Worm (Caenorhabditis elegans) whole organism, L2 larva: ENCODE measurements around the gene clec-176.

ENCODE experiments used
- F13H6.1 ChIP-seq: sonication (generic microtip); optimal IDR thresholded peaks from 2 replicates; lab custom pipeline; 2016; ENCODE audit warnings: missing genetic modification characterization, missing compliant biosample characterization
- R02D3.7 ChIP-seq: fragments of 150-350 bp; optimal IDR thresholded peaks from 2 replicates; lab custom pipeline; 2014; ENCODE audit warnings: missing biosample characterization, missing genetic modification characterization
- Y55F3AM.14 ChIP-seq: fragments of 200-800 bp; sonication (Bioruptor generic); optimal IDR thresholded peaks from 2 replicates; lab custom pipeline; 2018; ENCODE audit warnings: mild to moderate bottlenecking, missing genetic modification characterization, missing compliant biosample characterization
- ZK546.5 ChIP-seq: sonication (generic microtip); optimal IDR thresholded peaks from 2 replicates; lab custom pipeline; 2017; ENCODE audit warnings: missing biosample characterization, missing genetic modification characterization
- alr-1 ChIP-seq: fragments of 150-350 bp; optimal IDR thresholded peaks from 2 replicates; lab custom pipeline; 2014; ENCODE audit warnings: missing biosample characterization, missing genetic modification characterization
- aly-2 ChIP-seq: fragments of 150-350 bp; optimal IDR thresholded peaks from 2 replicates; lab custom pipeline; 2014; ENCODE audit warnings: missing biosample characterization, missing genetic modification characterization
- ama-1 ChIP-seq: fragments of 150-350 bp; optimal IDR thresholded peaks from 2 replicates; lab custom pipeline; 2018; ENCODE audit warnings: inconsistent platforms
- blmp-1 ChIP-seq: sonication (generic microtip); optimal IDR thresholded peaks from 2 replicates; lab custom pipeline; 2017; ENCODE audit warnings: missing genetic modification characterization, mild to moderate bottlenecking, missing compliant biosample characterization, antibody characterized with exemption, moderate library complexity; ENCODE audit not compliant: insufficient read depth
- dmd-4 ChIP-seq: sonication (generic microtip); optimal IDR thresholded peaks from 2 replicates; lab custom pipeline; 2017; ENCODE audit warnings: missing biosample characterization, missing genetic modification characterization
- egl-27 ChIP-seq: sonication (generic microtip); optimal IDR thresholded peaks from 3 replicates; lab custom pipeline; 2017; ENCODE audit warnings: missing biosample characterization, missing genetic modification reagents, missing genetic modification characterization
- elt-3 ChIP-seq: sonication (generic microtip); optimal IDR thresholded peaks from 2 replicates; lab custom pipeline; 2017; ENCODE audit warnings: missing biosample characterization, missing genetic modification characterization
- gmeb-1 ChIP-seq: fragments of 150-350 bp; optimal IDR thresholded peaks from 2 replicates; lab custom pipeline; 2014; ENCODE audit warnings: missing biosample characterization, missing genetic modification characterization
- lin-11 ChIP-seq: fragments of 150-350 bp; sonication (generic microtip); optimal IDR thresholded peaks from 2 replicates; lab custom pipeline; 2014; ENCODE audit warnings: missing biosample characterization, missing genetic modification characterization, inconsistent platforms, mixed read lengths
- lin-39 ChIP-seq: fragments of 150-350 bp; optimal IDR thresholded peaks from 2 replicates; lab custom pipeline; 2014; ENCODE audit warnings: missing biosample characterization, missing genetic modification reagents, missing genetic modification characterization
- lsy-2 ChIP-seq, 2 experiments: fragments of 150-350 bp in 1 of 2; sonication (generic microtip) in 1 of 2; optimal IDR thresholded peaks; 2 replicates each; lab custom pipeline; 2014 to 2017; ENCODE audit warnings: missing biosample characterization in 2 of 2, missing genetic modification characterization in 2 of 2
- mab-5 ChIP-seq: fragments of 150-350 bp; optimal IDR thresholded peaks from 2 replicates; lab custom pipeline; 2014; ENCODE audit warnings: missing biosample characterization, missing genetic modification characterization
- mbf-1 ChIP-seq: sonication (generic microtip); optimal IDR thresholded peaks from 2 replicates; lab custom pipeline; 2017; ENCODE audit warnings: missing biosample characterization, missing genetic modification characterization
- mdl-1 ChIP-seq, 2 experiments: fragments of 150-350 bp in 1 of 2; sonication (generic microtip) in 1 of 2; optimal IDR thresholded peaks; 2 replicates each; lab custom pipeline; 2017; ENCODE audit warnings: missing biosample characterization in 2 of 2, missing genetic modification characterization in 2 of 2
- nhr-10 ChIP-seq: sonication (generic microtip); optimal IDR thresholded peaks from 2 replicates; lab custom pipeline; 2017; ENCODE audit warnings: missing biosample characterization, missing genetic modification characterization
- nhr-129 ChIP-seq: fragments of 150-350 bp; optimal IDR thresholded peaks from 2 replicates; lab custom pipeline; 2014; ENCODE audit warnings: missing biosample characterization, missing genetic modification characterization
- nhr-21 ChIP-seq: fragments of 150-350 bp; optimal IDR thresholded peaks from 2 replicates; lab custom pipeline; 2014; ENCODE audit warnings: missing biosample characterization, missing genetic modification characterization
- nhr-23 ChIP-seq: fragments of 150-350 bp; optimal IDR thresholded peaks from 2 replicates; lab custom pipeline; 2014; ENCODE audit warnings: missing biosample characterization, missing genetic modification reagents, missing genetic modification characterization
- nhr-237 ChIP-seq: fragments of 150-350 bp; optimal IDR thresholded peaks from 2 replicates; lab custom pipeline; 2014; ENCODE audit warnings: missing biosample characterization, missing genetic modification characterization
- nhr-25 ChIP-seq: fragments of 150-350 bp; sonication (generic microtip); optimal IDR thresholded peaks from 3 replicates; lab custom pipeline; 2014; ENCODE audit warnings: missing biosample characterization, missing genetic modification characterization
- nhr-6 ChIP-seq: fragments of 150-350 bp; optimal IDR thresholded peaks from 2 replicates; lab custom pipeline; 2014; ENCODE audit warnings: missing biosample characterization, missing genetic modification characterization
- nhr-77 ChIP-seq: fragments of 150-350 bp; optimal IDR thresholded peaks from 2 replicates; lab custom pipeline; 2014; ENCODE audit warnings: missing biosample characterization, missing genetic modification characterization
- peb-1 ChIP-seq: fragments of 150-350 bp; optimal IDR thresholded peaks from 2 replicates; lab custom pipeline; 2014; ENCODE audit warnings: missing biosample characterization, missing genetic modification characterization
- sem-4 ChIP-seq: fragments of 150-350 bp; optimal IDR thresholded peaks from 2 replicates; lab custom pipeline; 2014; ENCODE audit warnings: missing biosample characterization, missing genetic modification reagents, missing genetic modification characterization
- skn-1 ChIP-seq: sonication (generic microtip); optimal IDR thresholded peaks from 2 replicates; lab custom pipeline; 2017; ENCODE audit warnings: missing biosample characterization, missing genetic modification characterization
- sma-3 ChIP-seq: sonication (generic microtip); optimal IDR thresholded peaks from 2 replicates; lab custom pipeline; 2016; ENCODE audit warnings: missing genetic modification reagents, missing genetic modification characterization, missing compliant biosample characterization
- sma-9 ChIP-seq, 2 experiments: fragments of 150-350 bp in 1 of 2; sonication (generic microtip) in 1 of 2; optimal IDR thresholded peaks; 2 replicates each; lab custom pipeline; 2014 to 2016; ENCODE audit warnings: missing genetic modification characterization in 2 of 2, mild to moderate bottlenecking in 1 of 2, missing biosample characterization in 1 of 2, missing compliant biosample characterization in 1 of 2, missing genetic modification reagents in 1 of 2, moderate library complexity in 1 of 2
- snpc-4 ChIP-seq: fragments of 150-350 bp; optimal IDR thresholded peaks from 2 replicates; lab custom pipeline; 2014; ENCODE audit warnings: missing biosample characterization, missing genetic modification characterization
- unc-39 ChIP-seq: fragments of 150-350 bp; optimal IDR thresholded peaks from 2 replicates; lab custom pipeline; 2014; ENCODE audit warnings: missing biosample characterization, missing genetic modification characterization
- unc-55 ChIP-seq: fragments of 150-350 bp; sonication (generic microtip); optimal IDR thresholded peaks from 3 replicates; lab custom pipeline; 2014; ENCODE audit warnings: missing biosample characterization, missing genetic modification reagents, missing genetic modification characterization
- unc-62 ChIP-seq: fragments of 150-350 bp; optimal IDR thresholded peaks from 2 replicates; lab custom pipeline; 2014; ENCODE audit warnings: missing biosample characterization, missing genetic modification reagents, missing genetic modification characterization
- zag-1 ChIP-seq: fragments of 150-350 bp; optimal IDR thresholded peaks from 2 replicates; lab custom pipeline; 2014; ENCODE audit warnings: missing biosample characterization, missing genetic modification characterization
- ztf-11 ChIP-seq: sonication (generic microtip); optimal IDR thresholded peaks from 2 replicates; lab custom pipeline; 2017; ENCODE audit warnings: missing biosample characterization, missing genetic modification characterization

The clec-176 gene

ce11 chrIV:4996956-4997355, 13.1 kb downstream of the clec-176 start:
- TF ChIP-seq Y55F3AM.14 (GFP tag; lab: Kevin White, UChicago) (no peak), skn-1 (tag; lab: Kevin White, UChicago) (no peak), snpc-4 (no peak), dmd-4 (tag; lab: Kevin White, UChicago) (no peak), unc-55 (GFP tag; lab: Kevin White, UChicago) (no peak), nhr-23 (tag; lab: Kevin White, UChicago) (no peak), nhr-25 (tag; lab: Kevin White, UChicago) (no peak), lsy-2 (tag; optimal IDR thresholded peaks at IDR 0.05; lab: Kevin White, UChicago) (no peak), elt-3 (tag; lab: Kevin White, UChicago) (no peak), mbf-1 (tag; lab: Kevin White, UChicago) (no peak), peb-1 (tag; lab: Kevin White, UChicago) (no peak), unc-39 (no peak), mab-5 (tag; lab: Kevin White, UChicago) (no peak), zag-1 (no peak), ztf-11 (tag; lab: Kevin White, UChicago) (no peak)

- TF ChIP-seq sma-9 (GFP tag; optimal IDR thresholded peaks at IDR 0.05; lab: Kevin White, UChicago) (no peak), sma-9 (tag; optimal IDR thresholded peaks at IDR 0.05; lab: Kevin White, UChicago) (no peak), F13H6.1 (no peak), mbf-1 (tag; lab: Kevin White, UChicago) (no peak), R02D3.7 (tag; lab: Kevin White, UChicago) (no peak), mdl-1 (tag; optimal IDR thresholded peaks at IDR 0.05; lab: Kevin White, UChicago) (no peak), aly-2 (tag; lab: Kevin White, UChicago) (no peak), lin-11 (tag; lab: Kevin White, UChicago) (no peak), lsy-2 (tag; optimal IDR thresholded peaks at IDR 0.05; lab: Kevin White, UChicago) (no peak), skn-1 (tag; lab: Kevin White, UChicago) (no peak), nhr-237 (tag; lab: Kevin White, UChicago) (no peak), lin-39 (tag; lab: Kevin White, UChicago) (no peak), ztf-11 (tag; lab: Kevin White, UChicago) (no peak), nhr-21 (tag; lab: Kevin White, UChicago) (no peak), zag-1 (no peak), elt-3 (tag; lab: Kevin White, UChicago) (no peak)
Observed at ce11 chrIV:5002448-5002847, 18.6 kb downstream of the clec-176 start, which contains the start of gene pes-1. TSS of gene pes-1 (plus strand) at chrIV:5002748.

- no peak for TF ChIP-seq sem-4 (tag; lab: Kevin White, UChicago)
- TF ChIP-seq nhr-23 (tag; lab: Kevin White, UChicago): no peak
- no peak for TF ChIP-seq nhr-129 (tag; lab: Kevin White, UChicago)
- no peak for TF ChIP-seq elt-3 (tag; lab: Kevin White, UChicago)
- no peak for TF ChIP-seq ZK546.5 (tag; lab: Kevin White, UChicago)
- no peak for TF ChIP-seq sma-3 (GFP tag; lab: Kevin White, UChicago)
- no peak for TF ChIP-seq gmeb-1
Observed at ce11 chrIV:5005154-5005553, 21.3 kb downstream of the clec-176 start.

- TF ChIP-seq Y55F3AM.14 (GFP tag; lab: Kevin White, UChicago): no peak
- TF ChIP-seq nhr-77 (tag; lab: Kevin White, UChicago): no peak
- TF ChIP-seq egl-27 (tag; lab: Kevin White, UChicago): no peak
- TF ChIP-seq alr-1 (tag; lab: Kevin White, UChicago): no peak
- no peak for TF ChIP-seq peb-1 (tag; lab: Kevin White, UChicago)
- TF ChIP-seq nhr-25 (tag; lab: Kevin White, UChicago): no peak
- no peak for TF ChIP-seq nhr-6 (tag; lab: Kevin White, UChicago)
- no peak for TF ChIP-seq ama-1
- no peak for TF ChIP-seq sma-3 (GFP tag; lab: Kevin White, UChicago)
- no peak for TF ChIP-seq mab-5 (tag; lab: Kevin White, UChicago)
- TF ChIP-seq unc-55 (GFP tag; lab: Kevin White, UChicago): no peak
- TF ChIP-seq nhr-10 (tag; lab: Kevin White, UChicago): no peak
- TF ChIP-seq ZK546.5 (tag; lab: Kevin White, UChicago): no peak
- no peak for TF ChIP-seq mbf-1 (tag; lab: Kevin White, UChicago)
- TF ChIP-seq blmp-1 (tag; lab: Kevin White, UChicago): no peak
- no peak for TF ChIP-seq mdl-1 (tag; optimal IDR thresholded peaks at IDR 0.05; lab: Kevin White, UChicago)
- TF ChIP-seq elt-3 (tag; lab: Kevin White, UChicago): no peak
- no peak for TF ChIP-seq lin-11 (tag; lab: Kevin White, UChicago)
- no peak for TF ChIP-seq unc-62 (GFP tag; lab: Kevin White, UChicago)
- no peak for TF ChIP-seq R02D3.7 (tag; lab: Kevin White, UChicago)
- TF ChIP-seq, all 48 proteins: peak for 0
Observed at ce11 chrIV:5008378-5008777, 24.5 kb downstream of the clec-176 start, which contains the start of gene srm-2. TSS of gene srm-2 (plus strand) at chrIV:5008678.
